Fruit fly (Drosophila melanogaster): ENCODE data around the gene Axn.

dm6 chr3R:30058057-30058868 is 35.6 kb downstream of the Axn start, which contains the start of gene sima:
- no peak for TF ChIP-seq CG8478 (optimal IDR thresholded peaks at IDR 0.05)
- peak in 1 of 2 experiments; percentile 20 for TF ChIP-seq CTCF (optimal IDR thresholded peaks at IDR 0.05)

Data from S2 (cell line).